Worm (Caenorhabditis elegans): ENCODE data around the gene C46C11.3.

C46C11.3 gene

DNA sequence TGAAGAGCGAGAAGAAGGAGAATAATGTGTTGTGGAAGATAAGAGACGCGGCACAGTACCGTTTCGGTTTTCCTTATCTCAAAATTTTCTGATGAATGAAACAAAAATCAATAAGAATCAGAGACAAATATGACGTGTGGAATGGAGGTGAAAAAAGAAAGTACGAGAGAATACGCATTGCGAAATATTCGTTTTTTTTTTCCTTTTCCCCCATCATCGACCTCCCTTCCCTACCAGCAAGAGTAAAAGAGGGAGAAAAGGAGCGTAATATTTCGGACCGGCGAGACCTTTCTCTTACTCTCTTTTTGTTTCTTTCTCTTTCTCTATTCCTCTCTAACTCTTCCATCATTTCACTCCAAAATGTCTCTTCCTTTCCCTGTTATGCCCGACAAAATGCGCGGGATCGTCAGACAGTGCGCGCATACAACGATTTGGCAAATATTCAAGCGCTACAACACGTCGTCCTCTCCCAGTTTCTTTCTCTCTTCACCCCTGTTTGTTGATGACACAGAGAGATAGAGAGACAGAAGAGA, 40.2 kb downstream of the C46C11.3 start:
- TF ChIP-seq cog-1 (tag; optimal IDR thresholded peaks at IDR 0.05) (no peak), T22C8.4 (GFP tag; IDR thresholded peaks at IDR 0.05) (no peak), ref-1 (GFP tag; conservative IDR thresholded peaks at IDR 0.05) (no peak), tab-1 (GFP tag; IDR thresholded peaks at IDR 0.05) (no peak), flt-1 (GFP tag; IDR thresholded peaks at IDR 0.05) (no peak), med-1 (GFP tag; optimal IDR thresholded peaks at IDR 0.05; ENCODE audit: insufficient read depth) (no peak), ztf-23 (GFP tag; IDR thresholded peaks at IDR 0.05) (no peak), ztf-29 (GFP tag; IDR thresholded peaks at IDR 0.05) (no peak), klf-2 (GFP tag; conservative IDR thresholded peaks at IDR 0.05) (no peak)

DNA sequence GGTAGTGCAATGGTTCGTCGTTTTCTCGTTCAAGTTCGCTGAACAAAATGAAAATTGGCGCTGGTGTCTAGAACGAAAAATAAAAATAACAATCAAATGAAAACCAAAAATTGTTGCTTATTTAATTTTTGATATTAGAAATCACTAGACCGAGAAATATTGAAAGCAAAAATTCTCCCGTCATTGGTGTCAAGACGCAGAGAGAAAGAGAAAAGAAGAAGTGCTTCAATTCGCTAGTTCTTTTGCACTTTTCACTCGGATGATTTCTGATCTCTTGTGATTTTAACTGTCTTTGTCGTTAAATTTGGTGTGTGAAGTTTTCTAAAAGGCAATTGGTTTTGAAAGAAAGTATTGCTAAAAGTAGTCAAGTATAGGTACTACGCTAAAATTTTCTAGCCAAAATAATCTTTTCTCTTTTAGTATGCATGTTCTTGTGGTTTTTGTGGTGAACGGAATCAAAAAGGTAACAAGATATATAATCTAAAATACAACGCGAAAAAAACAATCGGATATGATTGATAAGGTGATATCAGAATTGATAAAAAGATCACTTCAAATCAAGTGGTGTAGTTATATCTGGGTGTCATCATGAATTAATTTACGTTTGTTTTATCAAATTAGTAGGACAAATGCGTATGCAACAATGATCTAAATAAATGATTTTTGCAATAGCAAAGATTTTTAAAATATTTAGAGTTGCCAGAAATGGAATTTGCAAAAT, 41.0 kb downstream of the C46C11.3 start:
- TF ChIP-seq ref-1 (GFP tag; conservative IDR thresholded peaks at IDR 0.05) (no peak), flt-1 (GFP tag; IDR thresholded peaks at IDR 0.05) (no peak), ztf-23 (GFP tag; IDR thresholded peaks at IDR 0.05) (no peak), cog-1 (tag; optimal IDR thresholded peaks at IDR 0.05) (no peak), med-1 (GFP tag; optimal IDR thresholded peaks at IDR 0.05; ENCODE audit: insufficient read depth) (no peak), tab-1 (GFP tag; IDR thresholded peaks at IDR 0.05) (no peak), ztf-29 (GFP tag; IDR thresholded peaks at IDR 0.05) (no peak), klf-2 (GFP tag; conservative IDR thresholded peaks at IDR 0.05) (no peak), T22C8.4 (GFP tag; IDR thresholded peaks at IDR 0.05) (no peak)

DNA sequence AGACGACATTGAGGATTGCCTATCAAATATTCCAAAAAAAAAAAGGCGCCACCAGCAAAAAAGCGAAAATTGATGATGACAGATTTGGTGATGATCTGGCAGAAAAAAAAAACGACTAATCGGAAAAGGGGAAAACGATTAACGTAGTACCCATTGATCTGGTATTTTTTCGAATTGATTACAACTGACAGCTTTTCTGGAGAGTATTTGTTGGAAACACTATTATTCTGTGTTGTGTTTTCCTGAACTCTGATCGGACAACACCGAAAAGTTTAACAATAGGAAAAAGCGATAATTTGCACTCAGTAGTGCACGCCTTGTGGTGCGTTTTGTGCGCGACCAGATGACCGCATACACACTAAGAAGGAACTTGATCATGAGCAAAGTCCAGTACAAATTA, 42.5 kb downstream of the C46C11.3 start:
- TF ChIP-seq klf-2 (GFP tag; conservative IDR thresholded peaks at IDR 0.05) (no peak), tab-1 (GFP tag; IDR thresholded peaks at IDR 0.05) (no peak), flt-1 (GFP tag; IDR thresholded peaks at IDR 0.05) (no peak), med-1 (GFP tag; optimal IDR thresholded peaks at IDR 0.05; ENCODE audit: insufficient read depth) (no peak), ztf-29 (GFP tag; IDR thresholded peaks at IDR 0.05) (no peak), T22C8.4 (GFP tag; IDR thresholded peaks at IDR 0.05) (no peak), cog-1 (tag; optimal IDR thresholded peaks at IDR 0.05) (no peak), ref-1 (GFP tag; conservative IDR thresholded peaks at IDR 0.05) (no peak), ztf-23 (GFP tag; IDR thresholded peaks at IDR 0.05) (no peak)

DNA sequence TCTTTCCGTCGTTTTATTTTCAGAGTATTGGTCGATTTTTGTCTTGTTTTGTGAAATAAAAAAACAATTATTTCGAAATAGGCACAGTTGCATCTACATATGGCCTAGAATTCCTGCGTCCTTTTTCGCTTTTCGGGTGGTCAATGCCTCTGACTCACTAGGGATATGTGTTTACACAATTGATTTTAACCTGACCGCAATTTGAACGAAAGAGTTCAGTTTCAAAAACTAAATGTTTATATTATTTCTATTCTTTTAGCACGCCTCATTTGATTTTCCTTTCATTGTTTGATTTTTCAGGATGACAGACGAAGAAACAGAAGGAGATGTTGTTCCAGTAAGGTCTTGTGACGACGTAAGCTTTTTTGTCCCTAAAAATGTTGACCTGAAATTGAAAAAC, 45.7 kb downstream of the C46C11.3 start, which contains the start of gene mfsd-12:
Gene mfsd-12, plus strand, starts transcription at position 301 of the 400 bp plus-strand sequence.
- TF ChIP-seq ztf-29 (GFP tag; IDR thresholded peaks at IDR 0.05), result no peak
- TF ChIP-seq ztf-23 (GFP tag; IDR thresholded peaks at IDR 0.05), result no peak
- no peak for TF ChIP-seq flt-1 (GFP tag; IDR thresholded peaks at IDR 0.05)
- TF ChIP-seq med-1 (GFP tag; optimal IDR thresholded peaks at IDR 0.05; ENCODE audit: insufficient read depth), result no peak
- TF ChIP-seq T22C8.4 (GFP tag; IDR thresholded peaks at IDR 0.05), result no peak
- no peak for TF ChIP-seq klf-2 (GFP tag; conservative IDR thresholded peaks at IDR 0.05)
- no peak for TF ChIP-seq tab-1 (GFP tag; IDR thresholded peaks at IDR 0.05)
- no peak for TF ChIP-seq ref-1 (GFP tag; conservative IDR thresholded peaks at IDR 0.05)
- no peak for TF ChIP-seq cog-1 (tag; optimal IDR thresholded peaks at IDR 0.05)

DNA sequence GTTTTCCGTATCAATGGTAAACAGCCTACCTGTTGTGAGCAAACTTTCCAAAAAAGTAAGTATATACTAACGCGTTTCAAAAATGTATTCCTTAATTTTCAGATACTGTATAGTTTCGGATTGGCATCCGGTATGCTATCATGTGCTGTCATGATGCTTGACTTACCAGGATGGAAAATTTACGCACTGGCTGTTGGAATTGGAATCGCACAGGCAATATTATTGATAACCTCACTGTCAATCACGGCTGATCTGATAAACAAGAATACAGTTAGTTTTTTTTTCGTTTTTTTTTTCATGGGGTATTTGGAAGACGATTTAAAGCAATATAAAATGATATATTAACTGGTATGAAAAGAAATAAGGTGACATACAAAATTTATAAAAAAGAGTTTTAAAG, 49.7 kb downstream of the C46C11.3 start:
- TF ChIP-seq cog-1 (tag; optimal IDR thresholded peaks at IDR 0.05), result no peak
- no peak for TF ChIP-seq ztf-29 (GFP tag; IDR thresholded peaks at IDR 0.05)
- TF ChIP-seq klf-2 (GFP tag; conservative IDR thresholded peaks at IDR 0.05), result no peak
- no peak for TF ChIP-seq med-1 (GFP tag; optimal IDR thresholded peaks at IDR 0.05; ENCODE audit: insufficient read depth)
- TF ChIP-seq T22C8.4 (GFP tag; IDR thresholded peaks at IDR 0.05), result no peak
- TF ChIP-seq ztf-23 (GFP tag; IDR thresholded peaks at IDR 0.05), result no peak
- no peak for TF ChIP-seq ref-1 (GFP tag; conservative IDR thresholded peaks at IDR 0.05)
- no peak for TF ChIP-seq flt-1 (GFP tag; IDR thresholded peaks at IDR 0.05)

DNA sequence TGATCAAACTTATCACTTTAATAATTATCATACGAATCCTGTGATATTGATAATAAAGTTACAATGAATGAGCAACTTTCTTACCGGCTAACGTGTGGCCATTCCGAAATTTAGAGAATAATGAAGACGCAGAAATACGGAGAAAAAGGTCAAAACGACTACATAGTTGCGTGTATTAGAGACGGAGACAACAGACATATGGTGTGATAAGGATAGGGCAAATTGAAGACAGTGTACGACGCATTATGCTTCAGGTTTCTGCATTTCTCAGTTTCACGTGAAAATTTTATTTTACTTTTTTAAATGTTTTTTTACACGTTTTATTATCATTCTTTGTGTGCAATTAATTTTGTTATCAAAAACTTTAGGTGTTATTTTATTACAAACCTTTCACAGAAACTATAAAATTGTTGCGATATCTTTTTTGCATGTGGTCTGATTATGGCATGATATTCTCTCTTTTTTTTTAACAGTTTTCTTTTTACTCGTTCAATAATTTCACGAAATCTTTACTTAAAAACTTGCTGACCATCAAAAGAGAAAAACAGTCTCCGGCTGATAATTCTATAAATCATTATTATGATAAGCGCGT, 51.1 kb downstream of the C46C11.3 start, which contains the start of gene tmem-135:
Gene tmem-135, plus strand, starts transcription at position 542 of the 592 bp plus-strand sequence.
- TF ChIP-seq ref-1 (GFP tag; conservative IDR thresholded peaks at IDR 0.05) (no peak), cog-1 (tag; optimal IDR thresholded peaks at IDR 0.05) (no peak), ztf-23 (GFP tag; IDR thresholded peaks at IDR 0.05) (no peak)

DNA sequence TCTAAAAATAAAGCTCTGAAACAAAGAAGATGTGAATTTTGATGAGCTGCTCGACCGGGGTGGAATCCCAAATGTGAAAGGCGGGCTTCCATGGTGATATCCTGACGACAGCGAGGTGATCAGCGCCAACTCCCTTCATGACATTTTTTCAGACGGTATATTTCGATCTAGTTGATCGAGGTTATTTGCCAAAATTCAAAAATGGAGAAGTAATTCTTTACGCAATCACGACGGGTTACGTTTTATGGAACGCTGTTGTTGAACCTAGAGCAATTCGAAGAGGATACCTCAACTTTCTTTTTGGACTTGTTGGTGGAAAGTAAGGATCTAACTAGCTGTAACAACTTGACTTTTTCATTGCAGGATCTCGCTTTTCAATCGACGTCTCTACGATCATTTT, 54.6 kb downstream of the C46C11.3 start:
- TF ChIP-seq tab-1 (GFP tag; IDR thresholded peaks at IDR 0.05) (no peak), T22C8.4 (GFP tag; IDR thresholded peaks at IDR 0.05) (no peak), ref-1 (GFP tag; conservative IDR thresholded peaks at IDR 0.05) (no peak), cog-1 (tag; optimal IDR thresholded peaks at IDR 0.05) (no peak), ztf-23 (GFP tag; IDR thresholded peaks at IDR 0.05) (no peak), ztf-29 (GFP tag; IDR thresholded peaks at IDR 0.05) (no peak), flt-1 (GFP tag; IDR thresholded peaks at IDR 0.05) (no peak), med-1 (GFP tag; optimal IDR thresholded peaks at IDR 0.05; ENCODE audit: insufficient read depth) (no peak)

DNA sequence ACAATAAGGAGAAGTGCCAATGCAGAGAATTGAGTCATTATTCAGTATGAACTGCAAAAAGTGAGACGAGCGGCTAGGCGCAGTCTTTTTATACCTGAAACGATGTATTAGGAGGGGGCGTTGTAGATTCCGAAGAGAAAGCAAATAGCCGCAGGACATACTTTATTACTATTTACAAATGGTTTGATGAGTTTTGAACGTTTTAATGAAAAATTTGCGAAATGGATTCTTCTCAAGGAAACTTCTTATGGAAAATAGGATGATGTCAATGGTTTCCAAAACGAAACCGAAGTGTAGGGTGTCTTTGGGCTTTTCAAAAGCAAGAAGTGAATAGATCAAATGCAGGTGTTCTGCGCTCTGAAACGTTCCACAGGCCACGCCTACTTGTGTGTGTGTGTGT, 55.9 kb downstream of the C46C11.3 start, which contains the start of gene flp-11:
Gene flp-11, minus strand, starts transcription at position 101 of the 400 bp plus-strand sequence.
- TF ChIP-seq flt-1 (GFP tag; IDR thresholded peaks at IDR 0.05) (no peak), klf-2 (GFP tag; conservative IDR thresholded peaks at IDR 0.05) (no peak), ref-1 (GFP tag; conservative IDR thresholded peaks at IDR 0.05) (no peak), ztf-23 (GFP tag; IDR thresholded peaks at IDR 0.05) (no peak), tab-1 (GFP tag; IDR thresholded peaks at IDR 0.05) (no peak), ztf-29 (GFP tag; IDR thresholded peaks at IDR 0.05) (no peak), cog-1 (tag; optimal IDR thresholded peaks at IDR 0.05) (no peak), T22C8.4 (GFP tag; IDR thresholded peaks at IDR 0.05) (no peak), med-1 (GFP tag; optimal IDR thresholded peaks at IDR 0.05; ENCODE audit: insufficient read depth) (no peak)
